Worm (Caenorhabditis elegans) whole organism, midembryonic: ENCODE measurements around the gene H06A10.1.

ENCODE experiments used
- T22C8.4 ChIP-seq: fragments of 200-800 bp; sonication (Bioruptor generic); IDR thresholded peaks from 2 replicates; pipeline ENCODE4 v1.3.6; 2022; ENCODE audit warnings: missing genetic modification characterization, missing compliant biosample characterization
- cog-1 ChIP-seq: sonication (generic microtip); optimal IDR thresholded peaks from 2 replicates; lab custom pipeline; 2016; ENCODE audit warnings: missing genetic modification characterization, missing compliant biosample characterization
- klf-2 ChIP-seq: fragments of 200-800 bp; sonication (Bioruptor generic); conservative IDR thresholded peaks from 2 replicates; pipeline ENCODE4 v1.3.6; 2022; ENCODE audit warnings: missing genetic modification reagents, missing genetic modification characterization, missing compliant biosample characterization
- ref-1 ChIP-seq: fragments of 200-800 bp; sonication (Bioruptor generic); conservative IDR thresholded peaks from 2 replicates; pipeline ENCODE4 v1.3.6; 2022; ENCODE audit warnings: missing genetic modification reagents, missing genetic modification characterization, missing compliant biosample characterization
- ztf-23 ChIP-seq: fragments of 200-800 bp; sonication (Bioruptor generic); IDR thresholded peaks from 2 replicates; pipeline ENCODE4 v1.3.6; 2022; ENCODE audit warnings: missing genetic modification reagents, missing genetic modification characterization, missing compliant biosample characterization
- ztf-29 ChIP-seq: fragments of 200-800 bp; sonication (Bioruptor generic); IDR thresholded peaks from 2 replicates; pipeline ENCODE4 v1.3.6; 2022; ENCODE audit warnings: missing genetic modification reagents, missing genetic modification characterization, missing compliant biosample characterization

DNA sequence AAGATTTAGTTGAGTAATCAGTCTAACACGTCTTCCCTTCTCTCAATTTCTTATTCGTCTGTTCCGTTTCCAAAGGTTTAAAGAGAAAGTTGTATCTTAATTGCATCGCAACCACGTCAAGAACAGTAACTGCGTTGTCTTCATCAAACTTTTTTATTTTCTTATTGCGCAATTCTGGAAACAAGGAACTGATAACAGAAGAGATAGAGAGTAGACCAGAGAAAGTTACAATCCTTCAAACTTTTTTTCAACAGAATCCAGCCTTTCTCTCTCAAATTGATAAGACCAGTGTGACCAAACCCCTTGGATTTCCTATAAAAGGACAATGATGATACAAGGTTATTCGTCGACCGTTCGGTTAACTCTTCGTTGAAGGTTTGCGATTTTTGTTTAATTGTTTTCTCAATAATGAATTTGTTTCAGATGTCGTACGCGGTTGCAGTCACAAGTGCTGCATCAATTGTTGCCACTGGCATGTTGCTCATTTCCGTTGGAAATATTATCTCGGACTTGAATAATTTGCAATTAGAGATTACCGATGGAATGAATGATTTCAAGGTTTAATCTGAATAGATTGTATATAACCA is 38.2 kb upstream of the H06A10.1 start, which contains the start of gene col-184:
- TF ChIP-seq ztf-23 (GFP tag; lab: Robert Waterston, UW) (no peak), ztf-29 (GFP tag; lab: Robert Waterston, UW) (no peak), ref-1 (GFP tag; lab: Robert Waterston, UW) (no peak), klf-2 (GFP tag; lab: Robert Waterston, UW) (no peak), cog-1 (no peak), T22C8.4 (GFP tag; lab: Robert Waterston, UW) (no peak)
